Fruit fly (Drosophila melanogaster) whole organism, embryonic: Measurements from ENCODE around the gene Ilp5.
A peak's percentile ranks its signal among the peaks of the same experiment; 100 is the strongest.

Source experiments
- CG10274 ChIP-seq: fragments of 200-800 bp; sonication (Bioruptor generic); optimal IDR thresholded peaks from 3 replicates; lab custom pipeline; 2017; ENCODE audit warnings: missing biosample characterization, mild to moderate bottlenecking, missing genetic modification characterization
- CG10366 ChIP-seq: fragments of 200-800 bp; sonication (Bioruptor generic); IDR thresholded peaks from 2 replicates; pipeline ENCODE4 v1.3.6; 2022; ENCODE audit warnings: missing biosample characterization, missing genetic modification characterization
- CG10431 ChIP-seq: fragments of 200-800 bp; sonication (Bioruptor generic); optimal IDR thresholded peaks from 3 replicates; lab custom pipeline; 2018; ENCODE audit warnings: missing biosample characterization, mild to moderate bottlenecking, missing genetic modification characterization
- CG1529 ChIP-seq: fragments of 200-800 bp; sonication (Bioruptor generic); optimal IDR thresholded peaks from 3 replicates; lab custom pipeline; 2018; ENCODE audit warnings: missing biosample characterization, missing genetic modification characterization
- CG1602 ChIP-seq: fragments of 200-800 bp; sonication (Bioruptor generic); optimal IDR thresholded peaks from 3 replicates; lab custom pipeline; 2016; ENCODE audit warnings: missing biosample characterization, missing genetic modification characterization
- CG16815 ChIP-seq: fragments of 200-800 bp; sonication (Bioruptor generic); optimal IDR thresholded peaks from 3 replicates; lab custom pipeline; 2017; ENCODE audit warnings: missing biosample characterization, mild to moderate bottlenecking, missing genetic modification characterization
- CG18011 ChIP-seq: fragments of 200-800 bp; sonication (Bioruptor generic); optimal IDR thresholded peaks from 2 replicates; lab custom pipeline; 2017; ENCODE audit warnings: missing biosample characterization, missing genetic modification characterization, mild to moderate bottlenecking, moderate library complexity, missing genotype
- CG31441 ChIP-seq: fragments of 200-800 bp; sonication (Bioruptor generic); IDR thresholded peaks from 2 replicates; pipeline ENCODE4 v1.3.6; 2022; ENCODE audit warnings: missing biosample characterization, missing genetic modification characterization
- CG34224 ChIP-seq: fragments of 200-800 bp; sonication (Bioruptor generic); IDR thresholded peaks from 3 replicates; pipeline ENCODE4 v1.3.6; 2022; ENCODE audit warnings: missing biosample characterization, missing genetic modification characterization; ENCODE audit not compliant: partially characterized antibody
- CG3847 ChIP-seq: fragments of 200-800 bp; sonication (Bioruptor generic); IDR thresholded peaks from 2 replicates; pipeline ENCODE4 v1.3.6; 2022; ENCODE audit warnings: missing biosample characterization, missing genetic modification characterization
- CG4617 ChIP-seq: fragments of 200-800 bp; sonication (Bioruptor generic); optimal IDR thresholded peaks from 3 replicates; lab custom pipeline; 2016; ENCODE audit warnings: missing biosample characterization, missing genetic modification characterization, borderline replicate concordance
- CG6765 ChIP-seq: fragments of 200-800 bp; sonication (Bioruptor generic); optimal IDR thresholded peaks from 3 replicates; lab custom pipeline; 2017; ENCODE audit warnings: missing biosample characterization, mild to moderate bottlenecking, missing genetic modification characterization
- CG6813 ChIP-seq: fragments of 200-800 bp; sonication (Bioruptor generic); optimal IDR thresholded peaks from 2 replicates; lab custom pipeline; 2017; ENCODE audit warnings: missing biosample characterization, missing genetic modification characterization, mild to moderate bottlenecking, moderate library complexity, missing genetic modification reagents
- CG9215 ChIP-seq: fragments of 200-800 bp; sonication (Bioruptor generic); IDR thresholded peaks from 2 replicates; pipeline ENCODE4 v1.3.6; 2022; ENCODE audit warnings: missing biosample characterization, missing genetic modification characterization
- CG9876 ChIP-seq: fragments of 200-800 bp; sonication (Bioruptor generic); optimal IDR thresholded peaks from 2 replicates; lab custom pipeline; 2016; ENCODE audit warnings: missing biosample characterization, missing genetic modification characterization
- Dek ChIP-seq: fragments of 200-800 bp; sonication (Bioruptor generic); optimal IDR thresholded peaks from 3 replicates; lab custom pipeline; 2019; ENCODE audit warnings: missing biosample characterization, mild to moderate bottlenecking, missing genetic modification characterization, moderate library complexity
- Dip3 ChIP-seq: fragments of 200-800 bp; sonication (Bioruptor generic); optimal IDR thresholded peaks from 3 replicates; lab custom pipeline; 2016; ENCODE audit warnings: missing biosample characterization, missing genetic modification characterization
- Doc3 ChIP-seq: fragments of 200-800 bp; sonication (Bioruptor generic); IDR thresholded peaks from 3 replicates; pipeline ENCODE4 v1.3.6; 2022; ENCODE audit warnings: missing biosample characterization, missing genetic modification characterization; ENCODE audit not compliant: partially characterized antibody
- Dp ChIP-seq: fragments of 200-800 bp; sonication (Bioruptor generic); optimal IDR thresholded peaks from 2 replicates; lab custom pipeline; 2018; ENCODE audit warnings: missing biosample characterization, mild to moderate bottlenecking, missing genetic modification characterization, moderate library complexity
- E2f1 ChIP-seq: fragments of 200-800 bp; sonication (Bioruptor generic); IDR thresholded peaks from 2 replicates; pipeline ENCODE4 v1.3.6; 2022; ENCODE audit warnings: missing biosample characterization, missing genetic modification characterization
- Eip74EF ChIP-seq, 2 experiments: fragments of 200-800 bp in 1 of 2; fragments of >200 bp in 1 of 2; sonication (Bioruptor generic) in 1 of 2; optimal IDR thresholded peaks; 2 replicates each; lab custom pipeline; 2017 to 2019; ENCODE audit warnings: missing biosample characterization in 2 of 2, missing genetic modification characterization in 2 of 2, mild to moderate bottlenecking in 1 of 2, moderate library complexity in 1 of 2
- Hmx ChIP-seq: fragments of 200-800 bp; sonication (Bioruptor generic); optimal IDR thresholded peaks from 2 replicates; lab custom pipeline; 2016; ENCODE audit warnings: missing biosample characterization, missing genetic modification characterization
- Jarid2 ChIP-seq: fragments of 200-800 bp; sonication (Bioruptor generic); optimal IDR thresholded peaks from 3 replicates; lab custom pipeline; 2017; ENCODE audit warnings: mild to moderate bottlenecking, missing biosample characterization, missing genetic modification reagents, missing genetic modification characterization
- NC2β ChIP-seq: fragments of 200-800 bp; sonication (Bioruptor generic); optimal IDR thresholded peaks from 2 replicates; lab custom pipeline; 2016; ENCODE audit warnings: missing biosample characterization, missing genetic modification characterization
- Neu2 ChIP-seq: fragments of 200-800 bp; sonication (Bioruptor generic); optimal IDR thresholded peaks from 3 replicates; lab custom pipeline; 2016; ENCODE audit warnings: missing biosample characterization, missing genetic modification characterization, borderline replicate concordance
- Ptx1 ChIP-seq: fragments of 200-800 bp; sonication (Bioruptor generic); IDR thresholded peaks from 2 replicates; pipeline ENCODE4 v1.3.6; 2022; ENCODE audit warnings: missing biosample characterization, missing genetic modification characterization
- Sry-δ ChIP-seq: fragments of 200-800 bp; sonication (Bioruptor generic); optimal IDR thresholded peaks from 2 replicates; lab custom pipeline; 2016; ENCODE audit warnings: missing biosample characterization, missing genetic modification characterization
- Xbp1 ChIP-seq: fragments of 200-800 bp; sonication (Bioruptor generic); optimal IDR thresholded peaks from 3 replicates; lab custom pipeline; 2016; ENCODE audit warnings: missing biosample characterization, mild to moderate bottlenecking, missing genetic modification characterization
- abd-A ChIP-seq: fragments of 200-800 bp; sonication (Bioruptor generic); optimal IDR thresholded peaks from 3 replicates; lab custom pipeline; 2019; ENCODE audit warnings: missing biosample characterization, mild to moderate bottlenecking, missing genetic modification characterization, moderate library complexity
- ara ChIP-seq: fragments of 200-800 bp; sonication (Bioruptor generic); IDR thresholded peaks from 2 replicates; pipeline ENCODE4 v1.3.6; 2022; ENCODE audit warnings: missing biosample characterization, missing genetic modification characterization
- ash1 ChIP-seq: fragments of 200-800 bp; sonication (Bioruptor generic); optimal IDR thresholded peaks from 2 replicates; lab custom pipeline; 2018; ENCODE audit warnings: missing biosample characterization, mild to moderate bottlenecking, missing genetic modification characterization
- chinmo ChIP-seq: fragments of 200-800 bp; sonication (Bioruptor generic); IDR thresholded peaks from 4 replicates; pipeline ENCODE4 v1.3.6; 2022; ENCODE audit warnings: missing biosample characterization, missing genetic modification characterization; ENCODE audit not compliant: partially characterized antibody
- croc ChIP-seq: fragments of 200-800 bp; sonication (Bioruptor generic); conservative IDR thresholded peaks from 3 replicates; pipeline ENCODE4 v1.3.6; 2022; ENCODE audit warnings: missing biosample characterization, missing genetic modification characterization
- fd96Cb ChIP-seq: fragments of 200-800 bp; sonication (Bioruptor generic); optimal IDR thresholded peaks from 2 replicates; lab custom pipeline; 2018; ENCODE audit warnings: missing biosample characterization, mild to moderate bottlenecking, missing genetic modification characterization, moderate library complexity
- ftz-f1 ChIP-seq: fragments of 200-800 bp; sonication (Bioruptor generic); optimal IDR thresholded peaks from 2 replicates; lab custom pipeline; 2016; ENCODE audit warnings: missing biosample characterization, missing genetic modification characterization
- hbn ChIP-seq: fragments of 200-800 bp; sonication (Bioruptor generic); IDR thresholded peaks from 2 replicates; pipeline ENCODE4 v1.3.6; 2022; ENCODE audit warnings: missing biosample characterization, missing genetic modification characterization; ENCODE audit not compliant: partially characterized antibody
- her ChIP-seq: fragments of 200-800 bp; sonication (Bioruptor generic); optimal IDR thresholded peaks from 2 replicates; lab custom pipeline; 2016; ENCODE audit warnings: missing biosample characterization, missing genetic modification characterization
- kah ChIP-seq: fragments of 200-800 bp; sonication (Bioruptor generic); optimal IDR thresholded peaks from 2 replicates; lab custom pipeline; 2018; ENCODE audit warnings: missing biosample characterization, mild to moderate bottlenecking, missing genetic modification characterization
- lola ChIP-seq, 3 experiments: fragments of >200 bp in 2 of 3; fragments of 200-800 bp in 1 of 3; sonication (Bioruptor generic) in 1 of 3; optimal IDR thresholded peaks; 2 replicates each; lab custom pipeline; 2017 to 2019; ENCODE audit warnings: missing biosample characterization in 3 of 3, missing genetic modification characterization in 3 of 3, mild to moderate bottlenecking in 1 of 3, moderate library complexity in 1 of 3
- phol ChIP-seq: fragments of 200-800 bp; sonication (Bioruptor generic); optimal IDR thresholded peaks from 3 replicates; lab custom pipeline; 2018; ENCODE audit warnings: missing biosample characterization, mild to moderate bottlenecking, missing genetic modification characterization, moderate library complexity
- sc ChIP-seq, 3 experiments: fragments of >200 bp in 2 of 3; fragments of 200-800 bp in 1 of 3; sonication (Bioruptor generic) in 1 of 3; optimal IDR thresholded peaks; 2 replicates in 2 of 3; 3 replicates in 1 of 3; lab custom pipeline; 2017; ENCODE audit warnings: mild to moderate bottlenecking in 1 of 3, missing biosample characterization in 1 of 3, missing genetic modification characterization in 1 of 3, missing genetic modification reagents in 1 of 3
- schlank ChIP-seq: fragments of 200-800 bp; sonication (Bioruptor generic); optimal IDR thresholded peaks from 2 replicates; lab custom pipeline; 2018; ENCODE audit warnings: missing biosample characterization, mild to moderate bottlenecking, missing genetic modification characterization
- shn ChIP-seq: fragments of 200-800 bp; sonication (Bioruptor generic); optimal IDR thresholded peaks from 3 replicates; lab custom pipeline; 2016; ENCODE audit warnings: missing biosample characterization, missing genetic modification characterization
- sima ChIP-seq: fragments of 200-800 bp; sonication (Bioruptor generic); optimal IDR thresholded peaks from 2 replicates; lab custom pipeline; 2016; ENCODE audit warnings: missing biosample characterization, missing genetic modification characterization
- so ChIP-seq: fragments of 200-800 bp; sonication (Bioruptor generic); IDR thresholded peaks from 3 replicates; pipeline ENCODE4 v1.3.6; 2022; ENCODE audit warnings: missing biosample characterization, missing genetic modification characterization
- ssp ChIP-seq: fragments of 200-800 bp; sonication (Bioruptor generic); IDR thresholded peaks from 2 replicates; pipeline ENCODE4 v1.3.6; 2022; ENCODE audit warnings: missing biosample characterization, missing genetic modification characterization
- tio ChIP-seq: fragments of 200-800 bp; sonication (Bioruptor generic); optimal IDR thresholded peaks from 2 replicates; lab custom pipeline; 2017; ENCODE audit warnings: missing biosample characterization, missing genetic modification characterization, inconsistent platforms
- ttk ChIP-seq: fragments of 200-800 bp; sonication (Bioruptor generic); IDR thresholded peaks from 2 replicates; pipeline ENCODE4 v2.1.2; 2022; ENCODE audit warnings: missing biosample characterization, missing genetic modification characterization
- zf30C ChIP-seq: fragments of 200-800 bp; sonication (Bioruptor generic); optimal IDR thresholded peaks from 3 replicates; lab custom pipeline; 2018; ENCODE audit warnings: missing biosample characterization, mild to moderate bottlenecking, missing genetic modification characterization

The Ilp5 gene

dm6 chr3L:9853895-9854470 lies 30.3 kb upstream of the Ilp5 start (continued):
- TF ChIP-seq phol (tag; lab: Kevin White, UChicago) (no peak), CG9215 (no peak), so (GFP tag; lab: Robert Waterston, UW) (no peak), kah (GFP tag; lab: Kevin White, UChicago) (no peak), croc (GFP tag; lab: Robert Waterston, UW) (no peak), Doc3 (GFP tag; lab: Robert Waterston, UW) (no peak), ftz-f1 (GFP tag; lab: Kevin White, UChicago) (no peak), ttk (GFP tag; lab: Robert Waterston, UW) (peak; percentile 46; the same call in 1 of the 2 replicates), CG16815 (GFP tag; lab: Kevin White, UChicago) (no peak), NC2β (GFP tag; lab: Kevin White, UChicago) (no peak), her (GFP tag; lab: Kevin White, UChicago) (peak; percentile 30), sc (optimal IDR thresholded peaks at IDR 0.05; lab: Kevin White, UChicago) (no peak), sc (GFP tag; optimal IDR thresholded peaks at IDR 0.05; lab: Kevin White, UChicago) (no peak), shn (no peak), CG10274 (GFP tag; lab: Kevin White, UChicago) (no peak), zf30C (peak; percentile 19), ara (GFP tag; lab: Robert Waterston, UW) (0 out of 2 replicates have a peak, but pooled peaks have one; percentile 35), fd96Cb (tag; lab: Kevin White, UChicago) (no peak), CG4617 (GFP tag; lab: Kevin White, UChicago) (no peak), ash1 (no peak), chinmo (GFP tag; lab: Robert Waterston, UW) (peak; percentile 91; the same call in 3 of the 4 replicates), abd-A (peak; percentile 76), CG6765 (GFP tag; lab: Kevin White, UChicago) (no peak), sima (GFP tag; lab: Kevin White, UChicago) (no peak), tio (no peak), Hmx (no peak), Jarid2 (no peak), CG18011 (GFP tag; lab: Kevin White, UChicago) (peak; percentile 95), Dip3 (GFP tag; lab: Kevin White, UChicago) (no peak), CG6813 (GFP tag; lab: Kevin White, UChicago) (no peak), CG1602 (no peak), Dp (GFP tag; lab: Kevin White, UChicago) (no peak), hbn (GFP tag; lab: Robert Waterston, UW) (no peak), CG34224 (GFP tag; lab: Robert Waterston, UW) (no peak), Xbp1 (no peak), E2f1 (no peak), CG10431 (GFP tag; lab: Kevin White, UChicago) (no peak), schlank (no peak), Sry-δ (GFP tag; lab: Kevin White, UChicago) (no peak), lola (GFP tag; optimal IDR thresholded peaks at IDR 0.05; lab: Kevin White, UChicago) (peak in 1 of 3 experiments; percentile 54), CG9876 (GFP tag; lab: Kevin White, UChicago) (no peak), Dek (tag; lab: Kevin White, UChicago) (no peak), CG10366 (no peak), ssp (GFP tag; lab: Robert Waterston, UW) (no peak), Ptx1 (GFP tag; lab: Robert Waterston, UW) (no peak), CG1529 (GFP tag; lab: Kevin White, UChicago) (no peak), Eip74EF (GFP tag; optimal IDR thresholded peaks at IDR 0.05; lab: Kevin White, UChicago) (no peak), CG31441 (GFP tag; lab: Robert Waterston, UW) (no peak), CG3847 (GFP tag; lab: Robert Waterston, UW) (no peak), Neu2 (GFP tag; lab: Kevin White, UChicago) (no peak)
